Worm (Caenorhabditis elegans): ENCODE data around the gene arrd-14.

The arrd-14 gene

ce11 chrII:13732146-13732545, 20.0 kb upstream of the arrd-14 start (continued):
- no peak for TF ChIP-seq F52B5.7 (tag; optimal IDR thresholded peaks at IDR 0.05)
- no peak for TF ChIP-seq F49E8.2 (tag; optimal IDR thresholded peaks at IDR 0.05; ENCODE audit: insufficient read depth)
- no peak for TF ChIP-seq aptf-3 (GFP tag; IDR thresholded peaks at IDR 0.05)
- no peak for TF ChIP-seq him-1 (tag; optimal IDR thresholded peaks at IDR 0.05)
- TF ChIP-seq rec-8 (tag; optimal IDR thresholded peaks at IDR 0.05), result no peak

ce11 chrII:13732577-13732976, 19.5 kb upstream of the arrd-14 start:
- no peak for TF ChIP-seq mcd-1 (GFP tag; IDR thresholded peaks at IDR 0.05)
- TF ChIP-seq snpc-1.3 (tag; optimal IDR thresholded peaks at IDR 0.05; ENCODE audit: insufficient read depth), result no peak
- no peak for TF ChIP-seq hrde-1 (tag; optimal IDR thresholded peaks at IDR 0.05; ENCODE audit: borderline replicate concordance)
- TF ChIP-seq C17E4.6 (GFP tag; IDR thresholded peaks at IDR 0.05), result no peak
- TF ChIP-seq ztf-6 (GFP tag; IDR thresholded peaks at IDR 0.05), result no peak
- no peak for TF ChIP-seq athp-1 (tag; optimal IDR thresholded peaks at IDR 0.05)

DNA sequence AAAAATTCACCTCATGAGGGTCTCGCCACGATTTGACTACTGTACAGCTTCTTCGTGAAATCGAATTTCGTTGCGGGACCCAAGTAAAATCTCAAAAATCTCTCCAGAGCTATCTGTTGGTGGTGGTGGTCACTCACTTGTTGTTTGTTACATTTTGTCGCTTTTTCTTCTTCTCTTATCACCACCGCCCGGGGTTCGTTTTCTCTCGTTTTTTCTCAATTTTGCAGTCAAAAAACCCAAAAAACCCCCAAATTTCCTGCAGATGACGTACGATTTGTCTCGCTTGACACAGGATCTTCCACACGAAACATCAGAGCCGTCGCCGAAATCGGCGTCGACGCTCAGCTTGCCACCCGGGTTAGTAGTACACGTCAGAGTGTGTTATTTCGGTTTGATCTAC, 16.0 kb upstream of the arrd-14 start, which contains the start of gene R06B9.5:
TSS of gene R06B9.5 (plus strand) at position 232 of the 400 bp plus-strand sequence.
- TF ChIP-seq lsl-1 (GFP tag; optimal IDR thresholded peaks at IDR 0.05) (no peak), efl-1 (GFP tag; optimal IDR thresholded peaks at IDR 0.05) (peak; percentile 3), ztf-25 (GFP tag; IDR thresholded peaks at IDR 0.05) (no peak)

- TF ChIP-seq zfh-2 (GFP tag; conservative IDR thresholded peaks at IDR 0.05) (no peak), nhr-90 (tag; optimal IDR thresholded peaks at IDR 0.05) (no peak), efl-1 (GFP tag; optimal IDR thresholded peaks at IDR 0.05) (no peak), madf-6 (GFP tag; IDR thresholded peaks at IDR 0.05) (no peak), snpc-3.4 (tag; optimal IDR thresholded peaks at IDR 0.05) (no peak)
Observed at ce11 chrII:13736906-13737305, 15.2 kb upstream of the arrd-14 start.

DNA sequence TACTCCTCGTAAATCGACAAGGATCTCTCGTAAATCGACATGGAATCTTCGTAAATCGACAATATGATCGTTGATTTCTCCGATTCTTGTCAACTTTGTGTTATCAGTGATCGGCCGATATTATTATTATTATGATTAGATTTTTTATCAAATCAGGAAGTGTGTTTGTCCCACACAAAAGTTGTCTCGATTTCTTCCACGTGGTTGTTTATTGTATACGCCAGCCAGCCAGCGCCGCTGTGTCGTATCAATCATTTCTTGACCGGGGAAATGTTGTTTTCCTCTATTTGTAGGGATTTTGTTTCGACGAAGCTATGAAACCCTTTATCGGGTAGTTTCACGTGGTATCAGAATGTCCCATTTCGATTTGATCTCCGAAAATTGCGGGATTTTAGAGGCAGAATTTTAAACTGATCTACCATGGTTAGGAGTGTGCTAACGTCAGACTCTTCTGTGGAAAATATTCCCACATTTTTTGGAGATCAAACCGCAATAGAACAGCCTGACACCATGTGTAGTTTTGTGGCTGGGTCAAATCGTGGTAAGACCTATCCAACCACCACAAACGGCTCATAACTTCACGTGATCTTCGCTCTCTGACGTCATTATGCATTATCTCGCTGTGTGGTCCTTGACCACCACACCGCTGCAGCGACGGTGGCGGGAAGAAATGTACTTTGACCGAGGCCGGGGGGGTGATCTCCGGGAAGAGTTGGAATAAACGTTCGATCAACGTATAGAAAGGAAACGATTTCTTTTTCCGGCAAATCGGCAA, 14.2 kb upstream of the arrd-14 start:
- TF ChIP-seq B0261.1 (tag; optimal IDR thresholded peaks at IDR 0.05) (no peak), xnd-1 (tag; optimal IDR thresholded peaks at IDR 0.05) (peak; percentile 14), let-607 (tag; optimal IDR thresholded peaks at IDR 0.05) (peak in 1 of 2 experiments; percentile 70), nhr-80 (tag; optimal IDR thresholded peaks at IDR 0.05) (peak; percentile 49)

ce11 chrII:13739423-13739822, 12.7 kb upstream of the arrd-14 start:
- TF ChIP-seq D2030.7 (GFP tag; IDR thresholded peaks at IDR 0.05) (no peak), snpc-4 (GFP tag; optimal IDR thresholded peaks at IDR 0.05) (no peak), snpc-4 (tag; optimal IDR thresholded peaks at IDR 0.05) (no peak), ztf-25 (GFP tag; IDR thresholded peaks at IDR 0.05) (no peak), madf-8 (GFP tag; conservative IDR thresholded peaks at IDR 0.05) (no peak), sptf-2 (GFP tag; optimal IDR thresholded peaks at IDR 0.05) (no peak), hlh-26 (GFP tag; conservative IDR thresholded peaks at IDR 0.05) (no peak), lag-1 (GFP tag; IDR thresholded peaks at IDR 0.05) (no peak), K12H6.12 (tag; optimal IDR thresholded peaks at IDR 0.05) (no peak)

Measured in whole organism, young adult.